Worm (Caenorhabditis elegans) whole organism, late embryonic: ENCODE measurements around the gene mcu-1.

Experiments used
- C08G9.2 ChIP-seq: sonication (generic microtip); optimal IDR thresholded peaks from 2 replicates; lab custom pipeline; 2016; ENCODE audit warnings: mild to moderate bottlenecking, missing genetic modification characterization, moderate library complexity, missing compliant biosample characterization
- F13H6.1 ChIP-seq: sonication (generic microtip); optimal IDR thresholded peaks from 2 replicates; lab custom pipeline; 2016; ENCODE audit warnings: missing genetic modification characterization, missing compliant biosample characterization
- ahr-1 ChIP-seq: sonication (generic microtip); optimal IDR thresholded peaks from 2 replicates; lab custom pipeline; 2016; ENCODE audit warnings: missing genetic modification characterization, missing compliant biosample characterization
- ceh-14 ChIP-seq: sonication (generic microtip); optimal IDR thresholded peaks from 2 replicates; lab custom pipeline; 2016; ENCODE audit warnings: missing genotype, missing genetic modification characterization, missing compliant biosample characterization
- ceh-18 ChIP-seq: sonication (generic microtip); optimal IDR thresholded peaks from 2 replicates; lab custom pipeline; 2016; ENCODE audit warnings: missing genetic modification characterization, missing compliant biosample characterization
- ceh-2 ChIP-seq: sonication (generic microtip); optimal IDR thresholded peaks from 2 replicates; lab custom pipeline; 2016; ENCODE audit warnings: missing genotype, missing genetic modification characterization, missing compliant biosample characterization
- ceh-22 ChIP-seq: sonication (generic microtip); optimal IDR thresholded peaks from 2 replicates; lab custom pipeline; 2017; ENCODE audit warnings: missing biosample characterization, missing genetic modification characterization
- ceh-24 ChIP-seq: sonication (generic microtip); optimal IDR thresholded peaks from 2 replicates; lab custom pipeline; 2016; ENCODE audit warnings: mild to moderate bottlenecking, missing genetic modification characterization, missing compliant biosample characterization
- ceh-30 ChIP-seq: fragments of 150-350 bp; optimal IDR thresholded peaks from 2 replicates; lab custom pipeline; 2014; ENCODE audit warnings: missing biosample characterization, missing genetic modification characterization
- ceh-34 ChIP-seq: sonication (generic microtip); optimal IDR thresholded peaks from 2 replicates; lab custom pipeline; 2016; ENCODE audit warnings: mild to moderate bottlenecking, missing genetic modification characterization, missing compliant biosample characterization
- ceh-9 ChIP-seq: sonication (generic microtip); optimal IDR thresholded peaks from 2 replicates; lab custom pipeline; 2016; ENCODE audit warnings: mild to moderate bottlenecking, missing genetic modification characterization, inconsistent platforms, missing compliant biosample characterization
- dmd-4 ChIP-seq: sonication (generic microtip); optimal IDR thresholded peaks from 2 replicates; lab custom pipeline; 2016; ENCODE audit warnings: borderline replicate concordance, missing genetic modification characterization, missing compliant biosample characterization
- elt-4 ChIP-seq: sonication (generic microtip); optimal IDR thresholded peaks from 2 replicates; lab custom pipeline; 2016; ENCODE audit warnings: missing genetic modification characterization, missing compliant biosample characterization
- hlh-6 ChIP-seq: sonication (generic microtip); optimal IDR thresholded peaks from 2 replicates; lab custom pipeline; 2016; ENCODE audit warnings: missing genotype, missing genetic modification characterization, missing compliant biosample characterization
- lim-6 ChIP-seq: sonication (generic microtip); optimal IDR thresholded peaks from 2 replicates; lab custom pipeline; 2016; ENCODE audit warnings: missing genetic modification characterization, missing compliant biosample characterization
- lin-11 ChIP-seq: fragments of 200-800 bp; sonication (Bioruptor generic); optimal IDR thresholded peaks from 2 replicates; lab custom pipeline; 2018; ENCODE audit warnings: mild to moderate bottlenecking, missing genetic modification characterization, missing compliant biosample characterization
- madf-2 ChIP-seq: sonication (generic microtip); optimal IDR thresholded peaks from 2 replicates; lab custom pipeline; 2017; ENCODE audit warnings: missing genetic modification characterization, missing compliant biosample characterization
- nfya-1 ChIP-seq: sonication (generic microtip); optimal IDR thresholded peaks from 2 replicates; lab custom pipeline; 2017; ENCODE audit warnings: missing genetic modification characterization, mild to moderate bottlenecking, missing compliant biosample characterization, antibody characterized with exemption, moderate library complexity
- nhr-11 ChIP-seq: fragments of 150-350 bp; optimal IDR thresholded peaks from 2 replicates; lab custom pipeline; 2014; ENCODE audit warnings: missing biosample characterization, missing genetic modification characterization
- nhr-232 ChIP-seq: sonication (generic microtip); optimal IDR thresholded peaks from 2 replicates; lab custom pipeline; 2016; ENCODE audit warnings: missing genetic modification characterization, missing compliant biosample characterization
- npax-4 ChIP-seq: sonication (generic microtip); optimal IDR thresholded peaks from 2 replicates; lab custom pipeline; 2016; ENCODE audit warnings: missing genetic modification characterization, missing compliant biosample characterization
- odd-2 ChIP-seq: sonication (generic microtip); optimal IDR thresholded peaks from 2 replicates; lab custom pipeline; 2017; ENCODE audit warnings: antibody characterized with exemption, mild to moderate bottlenecking, missing genetic modification characterization, missing compliant biosample characterization
- pat-9 ChIP-seq: fragments of 200-800 bp; sonication (Bioruptor generic); optimal IDR thresholded peaks from 2 replicates; lab custom pipeline; 2018; ENCODE audit warnings: mild to moderate bottlenecking, missing genetic modification characterization, moderate library complexity, missing compliant biosample characterization
- pha-4 ChIP-seq: fragments of 150-350 bp; optimal IDR thresholded peaks from 2 replicates; lab custom pipeline; 2018; ENCODE audit warnings: missing biosample characterization, missing genetic modification reagents, missing genetic modification characterization
- pqm-1 ChIP-seq: sonication (generic microtip); optimal IDR thresholded peaks from 2 replicates; lab custom pipeline; 2016; ENCODE audit warnings: missing genetic modification characterization, missing compliant biosample characterization
- pros-1 ChIP-seq: fragments of 150-350 bp; optimal IDR thresholded peaks from 2 replicates; lab custom pipeline; 2014; ENCODE audit warnings: missing biosample characterization, missing genetic modification reagents, missing genetic modification characterization
- sox-4 ChIP-seq: sonication (generic microtip); optimal IDR thresholded peaks from 2 replicates; lab custom pipeline; 2017; ENCODE audit warnings: mild to moderate bottlenecking, missing genetic modification characterization, inconsistent platforms, missing compliant biosample characterization
- syd-9 ChIP-seq: sonication (generic microtip); optimal IDR thresholded peaks from 2 replicates; lab custom pipeline; 2016; ENCODE audit warnings: mild to moderate bottlenecking, missing genetic modification characterization, moderate library complexity, missing compliant biosample characterization
- tbx-2 ChIP-seq: sonication (generic microtip); optimal IDR thresholded peaks from 2 replicates; lab custom pipeline; 2016; ENCODE audit warnings: missing genetic modification characterization, missing compliant biosample characterization
- ttx-3 ChIP-seq: sonication (generic microtip); optimal IDR thresholded peaks from 2 replicates; lab custom pipeline; 2016; ENCODE audit warnings: missing genetic modification reagents, missing genetic modification characterization, missing compliant biosample characterization
- unc-42 ChIP-seq: sonication (generic microtip); optimal IDR thresholded peaks from 2 replicates; lab custom pipeline; 2016; ENCODE audit warnings: missing genotype, missing genetic modification characterization, missing compliant biosample characterization
- unc-55 ChIP-seq: sonication (generic microtip); optimal IDR thresholded peaks from 2 replicates; lab custom pipeline; 2017; ENCODE audit warnings: missing biosample characterization, missing genetic modification reagents, missing genetic modification characterization
- ztf-16 ChIP-seq: sonication (generic microtip); optimal IDR thresholded peaks from 2 replicates; lab custom pipeline; 2017; ENCODE audit warnings: missing genetic modification characterization, missing compliant biosample characterization

Gene mcu-1

ce11 chrIV:5941236-5941976, 2.4 kb upstream of the mcu-1 start, which contains the start of gene pfkb-1.2:
TSS of gene pfkb-1.2 (plus strand) at chrIV:5941926.
- TF ChIP-seq hlh-6 (tag; lab: Kevin White, UChicago) (no peak), unc-42 (tag; lab: Kevin White, UChicago) (peak; percentile 1), nhr-11 (no peak), C08G9.2 (tag; lab: Kevin White, UChicago) (no peak), ttx-3 (tag; lab: Kevin White, UChicago) (no peak)

- TF ChIP-seq ztf-16 (no peak), elt-4 (tag; lab: Kevin White, UChicago) (no peak), pros-1 (tag; lab: Kevin White, UChicago) (no peak), unc-55 (GFP tag; lab: Kevin White, UChicago) (no peak), tbx-2 (no peak)
Observed at ce11 chrIV:5940608-5941007, 1.6 kb upstream of the mcu-1 start.

ce11 chrIV:5939908-5940307, 878 bp upstream of the mcu-1 start:
- TF ChIP-seq unc-42 (tag; lab: Kevin White, UChicago) (no peak), elt-4 (tag; lab: Kevin White, UChicago) (no peak), madf-2 (tag; lab: Kevin White, UChicago) (no peak), ceh-9 (tag; lab: Kevin White, UChicago) (no peak), syd-9 (tag; lab: Kevin White, UChicago) (no peak), pat-9 (tag; lab: Kevin White, UChicago) (no peak), sox-4 (tag; lab: Kevin White, UChicago) (no peak), odd-2 (tag; lab: Kevin White, UChicago) (no peak), ceh-18 (tag; lab: Kevin White, UChicago) (no peak)

ce11 chrIV:5937106-5937505, 1.9 kb downstream of the mcu-1 start:
- TF ChIP-seq ceh-14 (tag; lab: Kevin White, UChicago) (no peak), ceh-24 (tag; lab: Kevin White, UChicago) (no peak), pqm-1 (tag; lab: Kevin White, UChicago) (no peak), npax-4 (no peak), nfya-1 (tag; lab: Kevin White, UChicago) (no peak), nhr-232 (no peak)
- TF ChIP-seq, all 69 proteins: peak for 0

- TF ChIP-seq pat-9 (tag; lab: Kevin White, UChicago) = no peak
- no peak for TF ChIP-seq pros-1 (tag; lab: Kevin White, UChicago)
- TF ChIP-seq odd-2 (tag; lab: Kevin White, UChicago) = no peak
- no peak for TF ChIP-seq ceh-22 (tag; lab: Kevin White, UChicago)
- TF ChIP-seq ahr-1 (tag; lab: Kevin White, UChicago) = no peak
- no peak for TF ChIP-seq ceh-2
- TF ChIP-seq ceh-34 (tag; lab: Kevin White, UChicago) = no peak
- TF ChIP-seq pha-4 (tag; lab: Kevin White, UChicago) = no peak
- no peak for TF ChIP-seq dmd-4
- TF ChIP-seq ceh-18 (tag; lab: Kevin White, UChicago) = no peak
- TF ChIP-seq hlh-6 (tag; lab: Kevin White, UChicago) = no peak
- TF ChIP-seq elt-4 (tag; lab: Kevin White, UChicago) = no peak
- TF ChIP-seq lim-6 (tag; lab: Kevin White, UChicago) = no peak
- no peak for TF ChIP-seq ceh-30 (tag; lab: Kevin White, UChicago)
- no peak for TF ChIP-seq F13H6.1 (tag; lab: Kevin White, UChicago)
- TF ChIP-seq lin-11 (tag; lab: Kevin White, UChicago) = no peak
- no peak for TF ChIP-seq pqm-1 (tag; lab: Kevin White, UChicago)
- TF ChIP-seq, all 69 proteins: peak for 0
Observed at ce11 chrIV:5934046-5934445, 5.0 kb downstream of the mcu-1 start, which contains the start of gene H32C10.1. TSS of gene H32C10.1 (plus strand) at chrIV:5934346.
